Worm (Caenorhabditis elegans): ENCODE measurements around the gene srh-190.

- TF ChIP-seq ets-4 (GFP tag; optimal IDR thresholded peaks at IDR 0.05) (no peak), sea-2 (GFP tag; IDR thresholded peaks at IDR 0.05) (no peak), pha-4 (tag; optimal IDR thresholded peaks at IDR 0.05) (no peak), unc-62 (GFP tag; optimal IDR thresholded peaks at IDR 0.05) (no peak)
Observed at ce11 chrV:3929099-3929498, 26.2 kb downstream of the srh-190 start, which contains the start of gene srx-64.
